Fruit fly (Drosophila melanogaster) whole organism, wandering third instar larva: Measurements from ENCODE around the gene CG10730.
A peak's percentile ranks its signal among the peaks of the same experiment; 100 is the strongest.

ENCODE experiments used
- Abd-B ChIP-seq: fragments of >200 bp; optimal IDR thresholded peaks from 2 replicates; lab custom pipeline; 2017; ENCODE audit warnings: missing biosample characterization, missing genetic modification characterization
- CG32264 ChIP-seq: fragments of 200-800 bp; sonication (Bioruptor generic); optimal IDR thresholded peaks from 2 replicates; lab custom pipeline; 2016; ENCODE audit warnings: missing biosample characterization, missing genetic modification characterization
- CG9705 ChIP-seq: fragments of 200-800 bp; sonication (Bioruptor generic); optimal IDR thresholded peaks from 2 replicates; lab custom pipeline; 2018; ENCODE audit warnings: missing biosample characterization, mild to moderate bottlenecking, missing genetic modification characterization
- CrebA ChIP-seq: fragments of 200-800 bp; sonication (Bioruptor generic); optimal IDR thresholded peaks from 2 replicates; lab custom pipeline; 2016; ENCODE audit warnings: missing biosample characterization, mild to moderate bottlenecking, missing genetic modification characterization, borderline replicate concordance
- Dfd ChIP-seq: fragments of >200 bp; optimal IDR thresholded peaks from 2 replicates; lab custom pipeline; 2017; ENCODE audit warnings: missing biosample characterization, missing genetic modification characterization
- Dif ChIP-seq: fragments of 200-275, 200-300 bp; sonication (Bioruptor generic); optimal IDR thresholded peaks from 2 replicates; lab custom pipeline; 2018; ENCODE audit warnings: missing biosample characterization, missing genetic modification characterization; ENCODE audit not compliant: partially characterized antibody
- GATAd ChIP-seq: sonication (Bioruptor generic); optimal IDR thresholded peaks from 2 replicates; lab custom pipeline; 2016; ENCODE audit warnings: missing biosample characterization, missing genetic modification characterization
- HLH106 ChIP-seq: fragments of 200-800 bp; optimal IDR thresholded peaks from 3 replicates; lab custom pipeline; 2019; ENCODE audit warnings: missing biosample characterization, mild to moderate bottlenecking, missing genetic modification characterization, moderate library complexity
- Hnf4 ChIP-seq: fragments of 200-800 bp; sonication (Bioruptor generic); optimal IDR thresholded peaks from 2 replicates; lab custom pipeline; 2016; ENCODE audit warnings: missing biosample characterization, mild to moderate bottlenecking, missing genetic modification characterization
- Hr78 ChIP-seq: fragments of >200 bp; optimal IDR thresholded peaks from 2 replicates; lab custom pipeline; 2017; ENCODE audit warnings: missing biosample characterization, missing genetic modification characterization
- Hr83 ChIP-seq: fragments of 200-300 bp; sonication (Bioruptor generic); optimal IDR thresholded peaks from 2 replicates; lab custom pipeline; 2016; ENCODE audit warnings: missing biosample characterization, mild to moderate bottlenecking, missing genetic modification characterization, moderate library complexity; ENCODE audit not compliant: poor library complexity, severe bottlenecking
- Jra ChIP-seq: sonication (Bioruptor generic); optimal IDR thresholded peaks from 2 replicates; lab custom pipeline; 2016; ENCODE audit warnings: missing biosample characterization, missing genetic modification characterization
- Mio ChIP-seq: sonication (Bioruptor generic); optimal IDR thresholded peaks from 2 replicates; lab custom pipeline; 2016; ENCODE audit warnings: missing biosample characterization, missing genetic modification characterization
- Myc ChIP-seq: fragments of >200 bp; optimal IDR thresholded peaks from 2 replicates; lab custom pipeline; 2017
- N ChIP-seq: fragments of >200 bp; optimal IDR thresholded peaks from 2 replicates; lab custom pipeline; 2018; ENCODE audit warnings: missing biosample characterization, missing external identifiers, missing genetic modification characterization
- OdsH ChIP-seq: fragments of 200-800 bp; sonication (Bioruptor generic); optimal IDR thresholded peaks from 2 replicates; lab custom pipeline; 2016; ENCODE audit warnings: missing biosample characterization, mild to moderate bottlenecking, missing genetic modification characterization
- Rel ChIP-seq, 2 experiments: fragments of 200-800 bp; sonication (Bioruptor generic) in 1 of 2; optimal IDR thresholded peaks; 2 replicates in 1 of 2; 3 replicates in 1 of 2; lab custom pipeline; 2016 to 2019; ENCODE audit warnings: mild to moderate bottlenecking in 2 of 2, missing biosample characterization in 2 of 2, missing genetic modification characterization in 2 of 2, moderate library complexity in 1 of 2
- Sp1 ChIP-seq: fragments of 200-800 bp; sonication (Bioruptor generic); optimal IDR thresholded peaks from 3 replicates; lab custom pipeline; 2019; ENCODE audit warnings: missing biosample characterization, mild to moderate bottlenecking, missing genetic modification characterization, moderate library complexity
- Vsx2 ChIP-seq: fragments of 200-300, 225-300 bp; sonication (Bioruptor generic); optimal IDR thresholded peaks from 2 replicates; lab custom pipeline; 2018; ENCODE audit warnings: missing biosample characterization, missing genetic modification characterization; ENCODE audit not compliant: partially characterized antibody
- br ChIP-seq: fragments of 200-800 bp; sonication (Bioruptor generic); optimal IDR thresholded peaks from 2 replicates; lab custom pipeline; 2016; ENCODE audit warnings: missing biosample characterization, missing genetic modification characterization
- brk ChIP-seq: fragments of 200-800 bp; sonication (Bioruptor generic); optimal IDR thresholded peaks from 2 replicates; lab custom pipeline; 2016; ENCODE audit warnings: missing biosample characterization, mild to moderate bottlenecking, missing genetic modification characterization
- dl ChIP-seq, 2 experiments: fragments of 175-275, 200-275 bp in 1 of 2; fragments of 200-275 bp in 1 of 2; sonication (Bioruptor generic); optimal IDR thresholded peaks; lab custom pipeline; 2018; ENCODE audit warnings: mild to moderate bottlenecking in 2 of 2, missing biosample characterization in 2 of 2, missing genetic modification characterization in 2 of 2, moderate library complexity in 2 of 2; ENCODE audit not compliant: partially characterized antibody in 2 of 2, insufficient read depth in 1 of 2
- dmrt93B ChIP-seq: fragments of 200-800 bp; sonication (Bioruptor generic); optimal IDR thresholded peaks from 2 replicates; lab custom pipeline; 2018; ENCODE audit warnings: missing biosample characterization, mild to moderate bottlenecking, missing genetic modification characterization
- dsf ChIP-seq: sonication (Bioruptor generic); optimal IDR thresholded peaks from 2 replicates; lab custom pipeline; 2016; ENCODE audit warnings: missing biosample characterization, missing genetic modification characterization, borderline replicate concordance
- ey ChIP-seq: fragments of 200-800 bp; sonication (Bioruptor generic); optimal IDR thresholded peaks from 2 replicates; lab custom pipeline; 2016; ENCODE audit warnings: missing biosample characterization, missing genetic modification characterization
- foxo ChIP-seq, 2 experiments: fragments of 200-800 bp; sonication (Bioruptor generic); optimal IDR thresholded peaks; 2 replicates in 1 of 2; 3 replicates in 1 of 2; lab custom pipeline; 2016 to 2017; ENCODE audit warnings: missing biosample characterization in 2 of 2, missing genetic modification characterization in 2 of 2
- fru ChIP-seq: fragments of 200-800 bp; sonication (Bioruptor generic); optimal IDR thresholded peaks from 3 replicates; lab custom pipeline; 2016; ENCODE audit warnings: missing biosample characterization, mild to moderate bottlenecking, missing genetic modification characterization
- h ChIP-seq: fragments of 200-800 bp; sonication (Bioruptor generic); optimal IDR thresholded peaks from 3 replicates; lab custom pipeline; 2016; ENCODE audit warnings: missing biosample characterization, mild to moderate bottlenecking, missing genetic modification characterization
- jim ChIP-seq: fragments of 175-275, 200-325 bp; sonication (Bioruptor generic); optimal IDR thresholded peaks from 2 replicates; lab custom pipeline; 2016; ENCODE audit warnings: missing biosample characterization, mild to moderate bottlenecking, missing genetic modification characterization
- lola ChIP-seq: fragments of >200 bp; optimal IDR thresholded peaks from 2 replicates; lab custom pipeline; 2017; ENCODE audit warnings: missing biosample characterization, missing genetic modification characterization
- pan ChIP-seq: fragments of >200 bp; optimal IDR thresholded peaks from 2 replicates; lab custom pipeline; 2017
- psq ChIP-seq: fragments of 200-800 bp; sonication (Bioruptor generic); optimal IDR thresholded peaks from 3 replicates; lab custom pipeline; 2017; ENCODE audit warnings: missing biosample characterization, mild to moderate bottlenecking, missing genetic modification characterization, moderate library complexity
- rgr ChIP-seq: fragments of 200-800 bp; sonication (Bioruptor generic); optimal IDR thresholded peaks from 3 replicates; lab custom pipeline; 2016; ENCODE audit warnings: missing biosample characterization, mild to moderate bottlenecking, missing genetic modification characterization
- sage ChIP-seq: fragments of 200-800 bp; sonication (Bioruptor generic); optimal IDR thresholded peaks from 2 replicates; lab custom pipeline; 2016; ENCODE audit warnings: missing biosample characterization, mild to moderate bottlenecking, missing genetic modification characterization
- sv ChIP-seq: fragments of 200-800 bp; sonication (Bioruptor generic); optimal IDR thresholded peaks from 3 replicates; lab custom pipeline; 2016; ENCODE audit warnings: missing biosample characterization, missing genetic modification characterization
- tai ChIP-seq: sonication (Bioruptor generic); optimal IDR thresholded peaks from 2 replicates; lab custom pipeline; 2016; ENCODE audit warnings: missing biosample characterization, missing genetic modification characterization
- usp ChIP-seq: fragments of >200 bp; optimal IDR thresholded peaks from 2 replicates; lab custom pipeline; 2017; ENCODE audit warnings: missing biosample characterization, missing genetic modification characterization
- woc ChIP-seq: sonication (Bioruptor generic); optimal IDR thresholded peaks from 2 replicates; lab custom pipeline; 2016; ENCODE audit warnings: missing biosample characterization, mild to moderate bottlenecking, missing genetic modification characterization

Gene CG10730

dm6 chr2L:20051172-20051893, 20.7 kb downstream of the CG10730 start:
- TF ChIP-seq CrebA (GFP tag; lab: Kevin White, UChicago): no peak
- no peak for TF ChIP-seq N (GFP tag; lab: Kevin White, UChicago)
- TF ChIP-seq usp (GFP tag; lab: Kevin White, UChicago): no peak
- no peak for TF ChIP-seq h (GFP tag; lab: Kevin White, UChicago)
- no peak for TF ChIP-seq Dif
- TF ChIP-seq rgr (GFP tag; lab: Kevin White, UChicago): no peak
- TF ChIP-seq CG9705 (GFP tag; lab: Kevin White, UChicago): no peak
- no peak for TF ChIP-seq sv (GFP tag; lab: Kevin White, UChicago)
- TF ChIP-seq Jra (GFP tag; lab: Kevin White, UChicago): no peak
- TF ChIP-seq Vsx2 (GFP tag; lab: Kevin White, UChicago): no peak
- no peak for TF ChIP-seq ey (GFP tag; lab: Kevin White, UChicago)
- TF ChIP-seq Abd-B (GFP tag; lab: Kevin White, UChicago): no peak
- no peak for TF ChIP-seq jim (GFP tag; lab: Kevin White, UChicago)
- TF ChIP-seq psq (GFP tag; lab: Kevin White, UChicago): no peak
- no peak for TF ChIP-seq lola
- no peak for TF ChIP-seq dmrt93B (GFP tag; lab: Kevin White, UChicago)

- TF ChIP-seq Hr83 (GFP tag; lab: Kevin White, UChicago): no peak
- no peak for TF ChIP-seq CrebA (GFP tag; lab: Kevin White, UChicago)
- no peak for TF ChIP-seq Sp1 (GFP tag; lab: Kevin White, UChicago)
- peak; percentile 56 for TF ChIP-seq rgr (GFP tag; lab: Kevin White, UChicago)
- no peak for TF ChIP-seq psq (GFP tag; lab: Kevin White, UChicago)
- TF ChIP-seq pan: no peak
- TF ChIP-seq Abd-B (GFP tag; lab: Kevin White, UChicago): no peak
- peak; percentile 47 for TF ChIP-seq HLH106 (tag; lab: Kevin White, UChicago)
- TF ChIP-seq woc (GFP tag; lab: Kevin White, UChicago): peak; percentile 71
- no peak for TF ChIP-seq CG9705 (GFP tag; lab: Kevin White, UChicago)
- no peak for TF ChIP-seq Hnf4 (GFP tag; lab: Kevin White, UChicago)
- TF ChIP-seq Myc: no peak
- no peak for TF ChIP-seq Mio (GFP tag; lab: Kevin White, UChicago)
- TF ChIP-seq dl (GFP tag; optimal IDR thresholded peaks at IDR 0.05; lab: Kevin White, UChicago; ENCODE audit: insufficient read depth in 1 of 2, partially characterized antibody in 2 of 2): no peak
- TF ChIP-seq brk (GFP tag; lab: Kevin White, UChicago): no peak
- TF ChIP-seq ey (GFP tag; lab: Kevin White, UChicago): peak; percentile 68
- TF ChIP-seq foxo (GFP tag; optimal IDR thresholded peaks at IDR 0.05; lab: Kevin White, UChicago): peak in 1 of 2 experiments; percentile 59
- no peak for TF ChIP-seq GATAd (GFP tag; lab: Kevin White, UChicago)
- no peak for TF ChIP-seq dsf (GFP tag; lab: Kevin White, UChicago)
- TF ChIP-seq lola: no peak
- no peak for TF ChIP-seq Dfd (GFP tag; lab: Kevin White, UChicago)
- peak; percentile 73 for TF ChIP-seq h (GFP tag; lab: Kevin White, UChicago)
- TF ChIP-seq fru (GFP tag; lab: Kevin White, UChicago): peak; percentile 73
- no peak for TF ChIP-seq jim (GFP tag; lab: Kevin White, UChicago)
- no peak for TF ChIP-seq N (GFP tag; lab: Kevin White, UChicago)
- TF ChIP-seq dmrt93B (GFP tag; lab: Kevin White, UChicago): no peak
- TF ChIP-seq usp (GFP tag; lab: Kevin White, UChicago): no peak
- TF ChIP-seq OdsH (GFP tag; lab: Kevin White, UChicago): peak; percentile 49
- TF ChIP-seq Dif: no peak
- peak; percentile 53 for TF ChIP-seq br (GFP tag; lab: Kevin White, UChicago)
- TF ChIP-seq sv (GFP tag; lab: Kevin White, UChicago): peak; percentile 45
- TF ChIP-seq Hr78 (GFP tag; lab: Kevin White, UChicago): no peak
- TF ChIP-seq CG32264 (GFP tag; lab: Kevin White, UChicago): no peak
- TF ChIP-seq sage (GFP tag; lab: Kevin White, UChicago): no peak
- TF ChIP-seq Rel (GFP tag; optimal IDR thresholded peaks at IDR 0.05; lab: Kevin White, UChicago): no peak
- TF ChIP-seq Rel (tag; optimal IDR thresholded peaks at IDR 0.05; lab: Kevin White, UChicago): no peak
- no peak for TF ChIP-seq tai (GFP tag; lab: Kevin White, UChicago)
- no peak for TF ChIP-seq Vsx2 (GFP tag; lab: Kevin White, UChicago)
- no peak for TF ChIP-seq Jra (GFP tag; lab: Kevin White, UChicago)
Observed at dm6 chr2L:20027382-20027919, 44.5 kb downstream of the CG10730 start, which contains the start of gene sNPF. sNPF (plus strand) TSS chr2L:20027915.
